Fruit fly (Drosophila melanogaster) S2 (cell line): ENCODE results near the gene IntS10.

ENCODE experiments used
- CG8478 ChIP-seq: fragments of >200 bp; optimal IDR thresholded peaks from 2 replicates; lab custom pipeline; 2018
- CTCF ChIP-seq, 2 experiments: fragments of >200 bp; optimal IDR thresholded peaks; 2 replicates each; lab custom pipeline; 2018

IntS10 gene

dm6 chr3L:3828111-3828510 is 21.6 kb downstream of the IntS10 start:
- TF ChIP-seq CG8478 (lab: Kevin White, UChicago) (no peak), CTCF (optimal IDR thresholded peaks at IDR 0.05; lab: Kevin White, UChicago) (no peak)

dm6 chr3L:3842981-3843701 is 36.6 kb downstream of the IntS10 start:
- no peak for TF ChIP-seq CG8478 (lab: Kevin White, UChicago)
- TF ChIP-seq CTCF (optimal IDR thresholded peaks at IDR 0.05; lab: Kevin White, UChicago): no peak

- TF ChIP-seq CG8478 (lab: Kevin White, UChicago): no peak
- TF ChIP-seq CTCF (optimal IDR thresholded peaks at IDR 0.05; lab: Kevin White, UChicago): no peak
Measured at dm6 chr3L:3845815-3846375, 39.4 kb downstream of the IntS10 start, which contains the start of gene Awh. Gene Awh (plus strand): TSS chr3L:3846206.

dm6 chr3L:3847810-3848326 is 41.4 kb downstream of the IntS10 start:
- TF ChIP-seq CTCF (optimal IDR thresholded peaks at IDR 0.05; lab: Kevin White, UChicago) (no peak), CG8478 (lab: Kevin White, UChicago) (no peak)

dm6 chr3L:3848687-3849270 is 42.3 kb downstream of the IntS10 start:
- no peak for TF ChIP-seq CTCF (optimal IDR thresholded peaks at IDR 0.05; lab: Kevin White, UChicago)
- TF ChIP-seq CG8478 (lab: Kevin White, UChicago): no peak

- no peak for TF ChIP-seq CTCF (optimal IDR thresholded peaks at IDR 0.05; lab: Kevin White, UChicago)
- no peak for TF ChIP-seq CG8478 (lab: Kevin White, UChicago)
Measured at dm6 chr3L:3849763-3850162, 43.3 kb downstream of the IntS10 start.

- TF ChIP-seq CG8478 (lab: Kevin White, UChicago): no peak
- TF ChIP-seq CTCF (optimal IDR thresholded peaks at IDR 0.05; lab: Kevin White, UChicago): no peak
Measured at dm6 chr3L:3850477-3850876, 44.0 kb downstream of the IntS10 start.

dm6 chr3L:3851048-3851447 is 44.5 kb downstream of the IntS10 start:
- TF ChIP-seq CTCF (optimal IDR thresholded peaks at IDR 0.05; lab: Kevin White, UChicago): no peak
- no peak for TF ChIP-seq CG8478 (lab: Kevin White, UChicago)

- TF ChIP-seq CTCF (optimal IDR thresholded peaks at IDR 0.05; lab: Kevin White, UChicago): no peak
- TF ChIP-seq CG8478 (lab: Kevin White, UChicago): no peak
Measured at dm6 chr3L:3851847-3852246, 45.3 kb downstream of the IntS10 start.

dm6 chr3L:3852842-3853241 is 46.3 kb downstream of the IntS10 start:
- TF ChIP-seq CTCF (optimal IDR thresholded peaks at IDR 0.05; lab: Kevin White, UChicago) (no peak), CG8478 (lab: Kevin White, UChicago) (no peak)

dm6 chr3L:3855194-3855980 is 48.9 kb downstream of the IntS10 start:
- TF ChIP-seq CTCF (optimal IDR thresholded peaks at IDR 0.05; lab: Kevin White, UChicago) (no peak), CG8478 (lab: Kevin White, UChicago) (no peak)

dm6 chr3L:3856004-3856403 is 49.5 kb downstream of the IntS10 start:
- no peak for TF ChIP-seq CG8478 (lab: Kevin White, UChicago)
- TF ChIP-seq CTCF (optimal IDR thresholded peaks at IDR 0.05; lab: Kevin White, UChicago): no peak
